Fruit fly (Drosophila melanogaster) whole organism, prepupa: ENCODE measurements around the gene CG13676.

ENCODE experiments used
- CG1621 ChIP-seq: fragments of 200-800 bp; sonication (Bioruptor generic); optimal IDR thresholded peaks from 3 replicates; lab custom pipeline; 2018; ENCODE audit warnings: missing biosample characterization, mild to moderate bottlenecking, missing genetic modification characterization
- CG31627 ChIP-seq: fragments of 200-800 bp; sonication (Bioruptor generic); optimal IDR thresholded peaks from 3 replicates; lab custom pipeline; 2016; ENCODE audit warnings: missing biosample characterization, missing genetic modification characterization
- CG4318 ChIP-seq: fragments of 200-800 bp; sonication (Bioruptor generic); optimal IDR thresholded peaks from 3 replicates; lab custom pipeline; 2017; ENCODE audit warnings: missing biosample characterization, mild to moderate bottlenecking, missing genetic modification characterization
- CG6792 ChIP-seq: fragments of 200-800 bp; sonication (Bioruptor generic); optimal IDR thresholded peaks from 3 replicates; lab custom pipeline; 2016; ENCODE audit warnings: missing biosample characterization, missing genetic modification characterization
- Eip93F ChIP-seq: fragments of 200-800 bp; sonication (Bioruptor generic); optimal IDR thresholded peaks from 2 replicates; lab custom pipeline; 2016; ENCODE audit warnings: missing biosample characterization, mild to moderate bottlenecking, missing genetic modification characterization
- Gug ChIP-seq: fragments of 200-800 bp; sonication (Bioruptor generic); IDR thresholded peaks from 2 replicates; pipeline ENCODE4 v1.3.6; 2022; ENCODE audit warnings: missing biosample characterization, missing genetic modification characterization
- Lpt ChIP-seq: fragments of 200-800 bp; sonication (Bioruptor generic); optimal IDR thresholded peaks from 3 replicates; lab custom pipeline; 2016; ENCODE audit warnings: missing biosample characterization, missing genetic modification characterization
- Sox15 ChIP-seq: fragments of 200-800 bp; sonication (Bioruptor generic); optimal IDR thresholded peaks from 3 replicates; lab custom pipeline; 2016; ENCODE audit warnings: missing biosample characterization, missing genetic modification characterization
- eg ChIP-seq: fragments of 200-800 bp; sonication (Bioruptor generic); IDR thresholded peaks from 3 replicates; pipeline ENCODE4 v1.3.6; 2022; ENCODE audit warnings: missing biosample characterization, missing genetic modification characterization
- ss ChIP-seq, 2 experiments: fragments of 200-800 bp; sonication (Bioruptor generic); optimal IDR thresholded peaks; 2 replicates in 1 of 2; 3 replicates in 1 of 2; lab custom pipeline; 2017 to 2018; ENCODE audit warnings: mild to moderate bottlenecking in 2 of 2, missing biosample characterization in 2 of 2, missing genetic modification characterization in 2 of 2, moderate library complexity in 1 of 2

dm6 chr3L:8097101-8097500 is 54.5 kb downstream of the CG13676 start:
- TF ChIP-seq CG6792 (GFP tag; lab: Kevin White, UChicago) (no peak), Sox15 (no peak), CG31627 (GFP tag; lab: Kevin White, UChicago) (no peak), Lpt (GFP tag; lab: Kevin White, UChicago) (no peak), Gug (GFP tag; lab: Robert Waterston, UW) (no peak), CG4318 (GFP tag; lab: Kevin White, UChicago) (no peak), Eip93F (GFP tag; lab: Kevin White, UChicago) (no peak), ss (GFP tag; optimal IDR thresholded peaks at IDR 0.05; lab: Kevin White, UChicago) (no peak), CG1621 (tag; lab: Kevin White, UChicago) (no peak), eg (GFP tag; lab: Robert Waterston, UW) (no peak)
